Worm (Caenorhabditis elegans) whole organism, L1 larva: ENCODE results near the gene F53C11.1.

Source experiments
- C04F5.9 ChIP-seq: sonication (generic microtip); optimal IDR thresholded peaks from 2 replicates; lab custom pipeline; 2016; ENCODE audit warnings: missing genetic modification characterization, missing compliant biosample characterization
- Y116A8C.19 ChIP-seq: sonication (generic microtip); optimal IDR thresholded peaks from 2 replicates; lab custom pipeline; 2016; ENCODE audit warnings: missing compliant biosample characterization, missing genetic modification characterization, borderline replicate concordance
- aha-1 ChIP-seq: fragments of 150-350 bp; optimal IDR thresholded peaks from 2 replicates; lab custom pipeline; 2014; ENCODE audit warnings: missing biosample characterization, missing genetic modification characterization
- blmp-1 ChIP-seq: fragments of 150-350 bp; optimal IDR thresholded peaks from 2 replicates; lab custom pipeline; 2014; ENCODE audit warnings: missing biosample characterization, missing genetic modification characterization
- ceh-8 ChIP-seq: fragments of 200-800 bp; sonication (Bioruptor generic); optimal IDR thresholded peaks from 2 replicates; lab custom pipeline; 2018; ENCODE audit warnings: mild to moderate bottlenecking, missing genetic modification characterization, moderate library complexity, missing compliant biosample characterization
- ceh-82 ChIP-seq, 3 experiments: fragments of 150-350 bp in 1 of 3; sonication (generic microtip) in 2 of 3; optimal IDR thresholded peaks; 2 replicates each; lab custom pipeline; 2014 to 2017; ENCODE audit warnings: missing biosample characterization in 3 of 3, missing genetic modification characterization in 3 of 3
- ceh-90 ChIP-seq: sonication (generic microtip); optimal IDR thresholded peaks from 2 replicates; lab custom pipeline; 2016; ENCODE audit warnings: missing genetic modification characterization, missing compliant biosample characterization
- ces-1 ChIP-seq: fragments of 150-350 bp; optimal IDR thresholded peaks from 2 replicates; lab custom pipeline; 2014; ENCODE audit warnings: missing biosample characterization, missing genetic modification reagents, missing genetic modification characterization
- dpl-1 ChIP-seq, 3 experiments: fragments of 150-350 bp in 2 of 3; sonication (generic microtip) in 1 of 3; optimal IDR thresholded peaks; 2 replicates each; lab custom pipeline; 2014 to 2017; ENCODE audit warnings: missing biosample characterization in 3 of 3, missing genetic modification characterization in 3 of 3, missing genetic modification reagents in 3 of 3
- dsc-1 ChIP-seq: sonication (generic microtip); optimal IDR thresholded peaks from 2 replicates; lab custom pipeline; 2016; ENCODE audit warnings: mild to moderate bottlenecking, missing genetic modification characterization, missing compliant biosample characterization
- efl-3 ChIP-seq: fragments of 200-800 bp; sonication (Bioruptor generic); optimal IDR thresholded peaks from 2 replicates; lab custom pipeline; 2018; ENCODE audit warnings: mild to moderate bottlenecking, missing genetic modification characterization, missing compliant biosample characterization
- egl-13 ChIP-seq: sonication (generic microtip); optimal IDR thresholded peaks from 2 replicates; lab custom pipeline; 2016; ENCODE audit warnings: missing genotype, missing genetic modification reagents, missing genetic modification characterization, missing compliant biosample characterization
- egl-27 ChIP-seq, 2 experiments: fragments of 150-350 bp in 1 of 2; sonication (generic microtip); optimal IDR thresholded peaks; 3 replicates each; lab custom pipeline; 2017 to 2018; ENCODE audit warnings: missing biosample characterization in 2 of 2, missing genetic modification characterization in 2 of 2, missing genetic modification reagents in 2 of 2
- elt-2 ChIP-seq: sonication (generic microtip); optimal IDR thresholded peaks from 2 replicates; lab custom pipeline; 2016; ENCODE audit warnings: missing genetic modification characterization, mild to moderate bottlenecking, inconsistent platforms, missing compliant biosample characterization, missing genetic modification reagents
- elt-3 ChIP-seq, 6 experiments: fragments of 150-350 bp in 1 of 6; sonication (generic microtip); optimal IDR thresholded peaks; 2 replicates each; lab custom pipeline; 2017 to 2018; ENCODE audit warnings: missing biosample characterization in 6 of 6, missing genetic modification characterization in 6 of 6, inconsistent platforms in 1 of 6
- ets-5 ChIP-seq: fragments of 200-800 bp; sonication (Bioruptor generic); IDR thresholded peaks from 2 replicates; pipeline ENCODE4 v1.3.6; 2022; ENCODE audit warnings: missing genetic modification characterization, missing compliant biosample characterization
- fos-1 ChIP-seq: fragments of 150-350 bp; optimal IDR thresholded peaks from 2 replicates; lab custom pipeline; 2014; ENCODE audit warnings: missing biosample characterization, missing genetic modification characterization
- hlh-17 ChIP-seq: fragments of 200-800 bp; sonication (Bioruptor generic); optimal IDR thresholded peaks from 2 replicates; lab custom pipeline; 2018; ENCODE audit warnings: missing genetic modification characterization, mild to moderate bottlenecking, missing compliant biosample characterization, moderate library complexity, borderline replicate concordance
- irx-1 ChIP-seq: sonication (generic microtip); optimal IDR thresholded peaks from 2 replicates; lab custom pipeline; 2016; ENCODE audit warnings: missing genetic modification characterization, missing compliant biosample characterization
- isw-1 ChIP-seq: fragments of 200-800 bp; sonication (Bioruptor generic); IDR thresholded peaks from 2 replicates; pipeline ENCODE4 v1.3.6; 2022; ENCODE audit warnings: missing genetic modification characterization, missing compliant biosample characterization
- lin-14 ChIP-seq: fragments of 200-800 bp; sonication (Bioruptor generic); optimal IDR thresholded peaks from 2 replicates; lab custom pipeline; 2018; ENCODE audit warnings: mild to moderate bottlenecking, missing genetic modification characterization, moderate library complexity, missing compliant biosample characterization
- lin-39 ChIP-seq: fragments of 150-350 bp; optimal IDR thresholded peaks from 2 replicates; lab custom pipeline; 2014; ENCODE audit warnings: missing biosample characterization, missing genetic modification reagents, missing genetic modification characterization
- lir-3 ChIP-seq: sonication (generic microtip); optimal IDR thresholded peaks from 2 replicates; lab custom pipeline; 2016; ENCODE audit warnings: mild to moderate bottlenecking, missing genetic modification characterization, moderate library complexity, missing compliant biosample characterization; ENCODE audit not compliant: poor library complexity
- lsy-2 ChIP-seq, 2 experiments: fragments of 150-350 bp; optimal IDR thresholded peaks; 2 replicates each; lab custom pipeline; 2014; ENCODE audit warnings: missing biosample characterization in 2 of 2, missing genetic modification characterization in 2 of 2
- mab-9 ChIP-seq: fragments of 200-800 bp; sonication (Bioruptor generic); IDR thresholded peaks from 2 replicates; pipeline ENCODE4 v1.3.6; 2022; ENCODE audit warnings: missing genetic modification reagents, missing genetic modification characterization, missing compliant biosample characterization
- mef-2 ChIP-seq: fragments of 150-350 bp; optimal IDR thresholded peaks from 2 replicates; lab custom pipeline; 2014; ENCODE audit warnings: missing biosample characterization, missing genetic modification characterization
- mep-1 ChIP-seq: fragments of 150-350 bp; optimal IDR thresholded peaks from 2 replicates; lab custom pipeline; 2014; ENCODE audit warnings: missing biosample characterization, missing genetic modification characterization
- nhr-11 ChIP-seq: fragments of 150-350 bp; optimal IDR thresholded peaks from 2 replicates; lab custom pipeline; 2014; ENCODE audit warnings: missing biosample characterization, missing genetic modification characterization
- nhr-19 ChIP-seq: fragments of 200-800 bp; sonication (Bioruptor generic); conservative IDR thresholded peaks from 2 replicates; pipeline ENCODE4 v1.3.6; 2022; ENCODE audit warnings: missing genetic modification characterization, missing compliant biosample characterization
- nhr-20 ChIP-seq: sonication (generic microtip); optimal IDR thresholded peaks from 2 replicates; lab custom pipeline; 2016; ENCODE audit warnings: mild to moderate bottlenecking, missing genetic modification characterization, missing compliant biosample characterization
- nhr-47 ChIP-seq: sonication (generic microtip); optimal IDR thresholded peaks from 2 replicates; lab custom pipeline; 2016; ENCODE audit warnings: mild to moderate bottlenecking, missing genetic modification characterization, moderate library complexity, missing compliant biosample characterization
- nhr-71 ChIP-seq: sonication (generic microtip); optimal IDR thresholded peaks from 2 replicates; lab custom pipeline; 2016; ENCODE audit warnings: mild to moderate bottlenecking, missing genetic modification characterization, moderate library complexity, missing compliant biosample characterization
- nhr-76 ChIP-seq: sonication (generic microtip); optimal IDR thresholded peaks from 2 replicates; lab custom pipeline; 2017; ENCODE audit warnings: missing biosample characterization, missing genetic modification characterization
- nhr-84 ChIP-seq: sonication (generic microtip); optimal IDR thresholded peaks from 2 replicates; lab custom pipeline; 2017; ENCODE audit warnings: missing biosample characterization, missing genetic modification characterization
- nhr-85 ChIP-seq: sonication (generic microtip); peaks from one replicate; lab custom pipeline; 2016; ENCODE audit warnings: missing genetic modification characterization, inconsistent platforms, missing compliant biosample characterization
- nhr-90 ChIP-seq: sonication (generic microtip); optimal IDR thresholded peaks from 2 replicates; lab custom pipeline; 2016; ENCODE audit warnings: mild to moderate bottlenecking, missing genetic modification characterization, missing compliant biosample characterization; ENCODE audit not compliant: poor library complexity
- pqm-1 ChIP-seq: sonication (generic microtip); optimal IDR thresholded peaks from 3 replicates; lab custom pipeline; 2017; ENCODE audit warnings: missing biosample characterization, missing genetic modification characterization
- rnt-1 ChIP-seq: sonication (generic microtip); optimal IDR thresholded peaks from 2 replicates; lab custom pipeline; 2016; ENCODE audit warnings: mild to moderate bottlenecking, missing genetic modification characterization, moderate library complexity, missing compliant biosample characterization
- skn-1 ChIP-seq: fragments of 150-350 bp; optimal IDR thresholded peaks from 2 replicates; lab custom pipeline; 2014; ENCODE audit warnings: missing biosample characterization, missing genetic modification characterization
- snpc-4 ChIP-seq: fragments of 150-350 bp; optimal IDR thresholded peaks from 2 replicates; lab custom pipeline; 2014; ENCODE audit warnings: missing biosample characterization, missing genetic modification characterization
- sox-4 ChIP-seq: sonication (generic microtip); optimal IDR thresholded peaks from 2 replicates; lab custom pipeline; 2016; ENCODE audit warnings: missing genetic modification characterization, missing compliant biosample characterization
- sup-37 ChIP-seq: fragments of 200-800 bp; sonication (Bioruptor generic); optimal IDR thresholded peaks from 2 replicates; lab custom pipeline; 2018; ENCODE audit warnings: mild to moderate bottlenecking, missing genetic modification characterization, missing compliant biosample characterization
- tbx-2 ChIP-seq: sonication (generic microtip); optimal IDR thresholded peaks from 2 replicates; lab custom pipeline; 2016; ENCODE audit warnings: missing genetic modification characterization, missing compliant biosample characterization
- tlp-1 ChIP-seq: fragments of 150-350 bp; optimal IDR thresholded peaks from 2 replicates; lab custom pipeline; 2014; ENCODE audit warnings: missing biosample characterization, missing genetic modification characterization
- unc-62 ChIP-seq: fragments of 150-350 bp; optimal IDR thresholded peaks from 2 replicates; lab custom pipeline; 2014; ENCODE audit warnings: missing biosample characterization, missing genetic modification reagents, missing genetic modification characterization
- unc-86 ChIP-seq: sonication (generic microtip); optimal IDR thresholded peaks from 2 replicates; lab custom pipeline; 2016; ENCODE audit warnings: missing genetic modification characterization, missing compliant biosample characterization
- unc-98 ChIP-seq: fragments of 200-800 bp; sonication (Bioruptor generic); IDR thresholded peaks from 2 replicates; pipeline ENCODE4 v1.3.6; 2022; ENCODE audit warnings: missing genetic modification characterization, missing compliant biosample characterization
- vab-15 ChIP-seq: sonication (generic microtip); optimal IDR thresholded peaks from 2 replicates; lab custom pipeline; 2017; ENCODE audit warnings: missing genotype, mild to moderate bottlenecking, missing genetic modification characterization, missing compliant biosample characterization
- xbp-1 ChIP-seq: sonication (generic microtip); optimal IDR thresholded peaks from 2 replicates; lab custom pipeline; 2016; ENCODE audit warnings: missing genetic modification characterization, missing compliant biosample characterization
- ztf-11 ChIP-seq, 2 experiments: sonication (generic microtip); optimal IDR thresholded peaks; 2 replicates each; lab custom pipeline; 2016 to 2017; ENCODE audit warnings: missing genetic modification characterization in 2 of 2, missing biosample characterization in 1 of 2, missing compliant biosample characterization in 1 of 2
- ztf-4 ChIP-seq: fragments of 150-350 bp; optimal IDR thresholded peaks from 2 replicates; lab custom pipeline; 2014; ENCODE audit warnings: missing biosample characterization, missing genetic modification characterization

The F53C11.1 gene

ce11 chrV:13803902-13804301 lies 28.3 kb downstream of the F53C11.1 start, which contains the start of gene swan-2 (continued):
- TF ChIP-seq fos-1 (tag; lab: Kevin White, UChicago), result no peak
- TF ChIP-seq nhr-11, result no peak

ce11 chrV:13807232-13807631 lies 31.6 kb downstream of the F53C11.1 start, which contains the start of gene swan-1:
swan-1 (minus strand) TSS chrV:13807237.
- TF ChIP-seq elt-3 (tag; optimal IDR thresholded peaks at IDR 0.05; lab: Kevin White, UChicago), result no peak
- no peak for TF ChIP-seq efl-3 (GFP tag; lab: Kevin White, UChicago)
- no peak for TF ChIP-seq dpl-1 (GFP tag; optimal IDR thresholded peaks at IDR 0.05; lab: Kevin White, UChicago)
- TF ChIP-seq lir-3 (tag; lab: Kevin White, UChicago), result no peak
- TF ChIP-seq rnt-1 (tag; lab: Kevin White, UChicago), result peak; percentile 26
- TF ChIP-seq nhr-76 (tag; lab: Kevin White, UChicago), result no peak
- TF ChIP-seq snpc-4 (tag; lab: Kevin White, UChicago), result no peak
- no peak for TF ChIP-seq C04F5.9 (tag; lab: Kevin White, UChicago)
- TF ChIP-seq fos-1 (tag; lab: Kevin White, UChicago), result no peak
- TF ChIP-seq lsy-2 (tag; optimal IDR thresholded peaks at IDR 0.05; lab: Kevin White, UChicago), result peak in 1 of 2 experiments; percentile 14
- no peak for TF ChIP-seq ceh-82 (tag; optimal IDR thresholded peaks at IDR 0.05; lab: Kevin White, UChicago)
- no peak for TF ChIP-seq ceh-90 (tag; lab: Kevin White, UChicago)
- no peak for TF ChIP-seq irx-1
- TF ChIP-seq aha-1 (tag; lab: Kevin White, UChicago), result no peak
- no peak for TF ChIP-seq mep-1 (tag; lab: Kevin White, UChicago)
- TF ChIP-seq isw-1 (GFP tag; lab: Robert Waterston, UW), result no peak
- TF ChIP-seq tbx-2 (tag; lab: Kevin White, UChicago), result no peak
- TF ChIP-seq blmp-1 (tag; lab: Kevin White, UChicago), result peak; percentile 69
- TF ChIP-seq dsc-1 (tag; lab: Kevin White, UChicago), result peak; percentile 13
- peak; percentile 14; the same call in 1 of the 2 replicates for TF ChIP-seq nhr-19 (GFP tag; lab: Robert Waterston, UW)
- TF ChIP-seq elt-2, result no peak
- no peak for TF ChIP-seq sup-37 (GFP tag; lab: Kevin White, UChicago)
- TF ChIP-seq vab-15 (tag; lab: Kevin White, UChicago), result no peak
- no peak for TF ChIP-seq ces-1 (GFP tag; lab: Kevin White, UChicago)
- no peak for TF ChIP-seq sox-4 (tag; lab: Kevin White, UChicago)
- TF ChIP-seq nhr-85 (tag; lab: Kevin White, UChicago), result peak; percentile 55
- no peak for TF ChIP-seq unc-98 (GFP tag; lab: Robert Waterston, UW)
- peak; percentile 84 for TF ChIP-seq lin-14 (GFP tag; lab: Kevin White, UChicago)
- TF ChIP-seq nhr-20 (tag; lab: Kevin White, UChicago), result no peak
- TF ChIP-seq xbp-1 (tag; lab: Kevin White, UChicago), result no peak
- no peak for TF ChIP-seq ceh-8 (GFP tag; lab: Kevin White, UChicago)
- no peak for TF ChIP-seq unc-62 (GFP tag; lab: Kevin White, UChicago)
- no peak for TF ChIP-seq nhr-11
- TF ChIP-seq ztf-11 (tag; optimal IDR thresholded peaks at IDR 0.05; lab: Kevin White, UChicago), result no peak
- no peak for TF ChIP-seq mef-2 (tag; lab: Kevin White, UChicago)
- no peak for TF ChIP-seq egl-27 (tag; optimal IDR thresholded peaks at IDR 0.05; lab: Kevin White, UChicago)
- TF ChIP-seq skn-1 (tag; lab: Kevin White, UChicago), result no peak
- TF ChIP-seq nhr-90 (tag; lab: Kevin White, UChicago), result no peak
- TF ChIP-seq nhr-47, result no peak
- peak; percentile 10 for TF ChIP-seq nhr-71 (tag; lab: Kevin White, UChicago)
- TF ChIP-seq nhr-84, result no peak
- TF ChIP-seq unc-86 (tag; lab: Kevin White, UChicago), result no peak
- no peak for TF ChIP-seq Y116A8C.19 (tag; lab: Kevin White, UChicago)
- no peak for TF ChIP-seq hlh-17 (GFP tag; lab: Kevin White, UChicago)
- no peak for TF ChIP-seq egl-13
- TF ChIP-seq tlp-1 (tag; lab: Kevin White, UChicago), result no peak
- TF ChIP-seq pqm-1 (tag; lab: Kevin White, UChicago), result no peak
- no peak for TF ChIP-seq mab-9
- no peak for TF ChIP-seq ets-5 (GFP tag; lab: Robert Waterston, UW)
- no peak for TF ChIP-seq ztf-4 (tag; lab: Kevin White, UChicago)
- TF ChIP-seq lin-39 (tag; lab: Kevin White, UChicago), result no peak
